Fruit fly (Drosophila melanogaster) whole organism, embryonic: ENCODE data around the gene Bug22.

Source experiments
- Abd-B ChIP-seq: fragments of 200-800 bp; sonication (Bioruptor generic); optimal IDR thresholded peaks from 2 replicates; lab custom pipeline; 2018; ENCODE audit warnings: missing biosample characterization, mild to moderate bottlenecking, missing genetic modification characterization, moderate library complexity
- Atf6 ChIP-seq: fragments of 200-800 bp; sonication (Bioruptor generic); IDR thresholded peaks from 2 replicates; pipeline ENCODE4 v1.3.6; 2022; ENCODE audit warnings: missing biosample characterization, missing genetic modification characterization
- Bdp1 ChIP-seq: fragments of 200-800 bp; sonication (Bioruptor generic); optimal IDR thresholded peaks from 3 replicates; lab custom pipeline; 2016; ENCODE audit warnings: missing biosample characterization, missing genetic modification characterization
- C15 ChIP-seq: fragments of 200-800 bp; sonication (Bioruptor generic); IDR thresholded peaks from 3 replicates; pipeline ENCODE4 v1.3.6; 2022; ENCODE audit warnings: missing biosample characterization, missing genetic modification characterization
- CG10209 ChIP-seq: fragments of 200-800 bp; sonication (Bioruptor generic); optimal IDR thresholded peaks from 3 replicates; lab custom pipeline; 2017; ENCODE audit warnings: missing biosample characterization, mild to moderate bottlenecking, missing genetic modification characterization, missing genetic modification reagents
- CG10431 ChIP-seq: fragments of 200-800 bp; sonication (Bioruptor generic); optimal IDR thresholded peaks from 3 replicates; lab custom pipeline; 2018; ENCODE audit warnings: missing biosample characterization, mild to moderate bottlenecking, missing genetic modification characterization
- CG11093 ChIP-seq: fragments of 200-800 bp; sonication (Bioruptor generic); IDR thresholded peaks from 3 replicates; pipeline ENCODE4 v1.3.6; 2022; ENCODE audit warnings: missing biosample characterization, missing genetic modification characterization
- CG11723 ChIP-seq: fragments of 200-800 bp; sonication (Bioruptor generic); optimal IDR thresholded peaks from 2 replicates; lab custom pipeline; 2017; ENCODE audit warnings: missing biosample characterization, mild to moderate bottlenecking, missing genetic modification characterization
- CG12299 ChIP-seq: fragments of 200-800 bp; sonication (Bioruptor generic); optimal IDR thresholded peaks from 2 replicates; lab custom pipeline; 2018; ENCODE audit warnings: missing biosample characterization, mild to moderate bottlenecking, missing genetic modification characterization
- CG12744 ChIP-seq: fragments of 200-800 bp; sonication (Bioruptor generic); optimal IDR thresholded peaks from 2 replicates; lab custom pipeline; 2016; ENCODE audit warnings: missing biosample characterization, missing genetic modification characterization
- CG15011 ChIP-seq: fragments of 200-800 bp; sonication (Bioruptor generic); optimal IDR thresholded peaks from 3 replicates; lab custom pipeline; 2018; ENCODE audit warnings: missing biosample characterization, mild to moderate bottlenecking, missing genetic modification characterization
- CG16813 ChIP-seq: fragments of 200-800 bp; sonication (Bioruptor generic); IDR thresholded peaks from 3 replicates; pipeline ENCODE4 v1.3.6; 2022; ENCODE audit warnings: missing biosample characterization, missing genetic modification characterization; ENCODE audit not compliant: partially characterized antibody
- CG17328 ChIP-seq: fragments of 200-800 bp; sonication (Bioruptor generic); IDR thresholded peaks from 2 replicates; pipeline ENCODE4 v1.3.6; 2022; ENCODE audit warnings: missing biosample characterization, missing genetic modification characterization
- CG17912 ChIP-seq: fragments of 200-800 bp; sonication (Bioruptor generic); optimal IDR thresholded peaks from 2 replicates; lab custom pipeline; 2018; ENCODE audit warnings: missing biosample characterization, mild to moderate bottlenecking, missing genetic modification characterization
- CG18011 ChIP-seq: fragments of 200-800 bp; sonication (Bioruptor generic); optimal IDR thresholded peaks from 2 replicates; lab custom pipeline; 2017; ENCODE audit warnings: missing biosample characterization, missing genetic modification characterization, mild to moderate bottlenecking, moderate library complexity, missing genotype
- CG18262 ChIP-seq: fragments of 200-800 bp; optimal IDR thresholded peaks from 3 replicates; lab custom pipeline; 2019; ENCODE audit warnings: missing biosample characterization, mild to moderate bottlenecking, missing genetic modification characterization, moderate library complexity
- CG2889 ChIP-seq: fragments of 200-800 bp; sonication (Bioruptor generic); IDR thresholded peaks from 3 replicates; pipeline ENCODE4 v1.3.6; 2022; ENCODE audit warnings: missing biosample characterization, missing genetic modification characterization
- CG30403 ChIP-seq: fragments of 200-800 bp; sonication (Bioruptor generic); optimal IDR thresholded peaks from 3 replicates; lab custom pipeline; 2016; ENCODE audit warnings: missing biosample characterization, missing genetic modification characterization
- CG33557 ChIP-seq: fragments of 200-800 bp; sonication (Bioruptor generic); optimal IDR thresholded peaks from 2 replicates; lab custom pipeline; 2019; ENCODE audit warnings: missing biosample characterization, mild to moderate bottlenecking, missing genetic modification characterization, moderate library complexity
- CG4404 ChIP-seq: fragments of 200-800 bp; sonication (Bioruptor generic); IDR thresholded peaks from 2 replicates; pipeline ENCODE4 v1.3.6; 2022; ENCODE audit warnings: missing biosample characterization, missing genetic modification characterization
- CG4730 ChIP-seq: fragments of 200-800 bp; sonication (Bioruptor generic); IDR thresholded peaks from 2 replicates; pipeline ENCODE4 v1.3.6; 2022; ENCODE audit warnings: missing biosample characterization, missing genetic modification characterization
- CG4820 ChIP-seq: fragments of 200-800 bp; sonication (Bioruptor generic); optimal IDR thresholded peaks from 3 replicates; lab custom pipeline; 2016; ENCODE audit warnings: missing biosample characterization, missing genetic modification characterization
- CG7357 ChIP-seq: fragments of 200-800 bp; sonication (Bioruptor generic); IDR thresholded peaks from 3 replicates; pipeline ENCODE4 v1.3.6; 2022; ENCODE audit warnings: missing biosample characterization, missing genetic modification characterization
- CG7372 ChIP-seq: fragments of 200-800 bp; sonication (Bioruptor generic); IDR thresholded peaks from 2 replicates; pipeline ENCODE4 v1.3.6; 2022; ENCODE audit warnings: missing biosample characterization, missing genetic modification characterization
- CG8281 ChIP-seq: fragments of 200-800 bp; sonication (Bioruptor generic); optimal IDR thresholded peaks from 2 replicates; lab custom pipeline; 2018; ENCODE audit warnings: missing biosample characterization, mild to moderate bottlenecking, missing genetic modification characterization, moderate library complexity
- Dll ChIP-seq: fragments of 200-800 bp; sonication (Bioruptor generic); IDR thresholded peaks from 4 replicates; pipeline ENCODE4 v1.3.6; 2022; ENCODE audit warnings: missing biosample characterization, missing genetic modification characterization; ENCODE audit not compliant: partially characterized antibody
- E2f2 ChIP-seq: fragments of 200-800 bp; sonication (Bioruptor generic); IDR thresholded peaks from 2 replicates; pipeline ENCODE4 v1.3.6; 2022; ENCODE audit warnings: missing biosample characterization, missing genetic modification characterization
- Hr39 ChIP-seq: fragments of >200 bp; optimal IDR thresholded peaks from 2 replicates; lab custom pipeline; 2017
- Kr ChIP-seq: fragments of 200-800 bp; sonication (Bioruptor generic); optimal IDR thresholded peaks from 2 replicates; lab custom pipeline; 2017; ENCODE audit warnings: missing biosample characterization, mild to moderate bottlenecking, missing genetic modification characterization
- Lpt ChIP-seq: fragments of >200 bp; optimal IDR thresholded peaks from 2 replicates; lab custom pipeline; 2018; ENCODE audit warnings: missing biosample characterization, missing genetic modification characterization
- Myb ChIP-seq: fragments of 200-800 bp; sonication (Bioruptor generic); optimal IDR thresholded peaks from 2 replicates; lab custom pipeline; 2016; ENCODE audit warnings: missing biosample characterization, missing genetic modification characterization
- Oli ChIP-seq: fragments of 200-800 bp; sonication (Bioruptor generic); optimal IDR thresholded peaks from 2 replicates; lab custom pipeline; 2018; ENCODE audit warnings: missing biosample characterization, mild to moderate bottlenecking, missing genetic modification characterization, moderate library complexity
- Ptx1 ChIP-seq: fragments of 200-800 bp; sonication (Bioruptor generic); IDR thresholded peaks from 2 replicates; pipeline ENCODE4 v1.3.6; 2022; ENCODE audit warnings: missing biosample characterization, missing genetic modification characterization
- Taf1 ChIP-seq: fragments of 200-800 bp; sonication (Bioruptor generic); IDR thresholded peaks from 2 replicates; pipeline ENCODE4 v1.3.6; 2022; ENCODE audit warnings: missing biosample characterization, missing genetic modification characterization
- cg ChIP-seq: fragments of 200-800 bp; sonication (Bioruptor generic); optimal IDR thresholded peaks from 3 replicates; lab custom pipeline; 2019; ENCODE audit warnings: missing biosample characterization, mild to moderate bottlenecking, missing genetic modification characterization, moderate library complexity
- chinmo ChIP-seq: fragments of 200-800 bp; sonication (Bioruptor generic); IDR thresholded peaks from 4 replicates; pipeline ENCODE4 v1.3.6; 2022; ENCODE audit warnings: missing biosample characterization, missing genetic modification characterization; ENCODE audit not compliant: partially characterized antibody
- exex ChIP-seq: fragments of 200-800 bp; sonication (Bioruptor generic); optimal IDR thresholded peaks from 4 replicates; lab custom pipeline; 2018; ENCODE audit warnings: missing biosample characterization, mild to moderate bottlenecking, missing genetic modification characterization, moderate library complexity
- fru ChIP-seq: fragments of >200 bp; optimal IDR thresholded peaks from 2 replicates; lab custom pipeline; 2017
- gce ChIP-seq: fragments of 200-800 bp; sonication (Bioruptor generic); IDR thresholded peaks from 3 replicates; pipeline ENCODE4 v1.3.6; 2022; ENCODE audit warnings: missing biosample characterization, missing genetic modification characterization
- gro ChIP-seq: fragments of 200-800 bp; sonication (Bioruptor generic); optimal IDR thresholded peaks from 2 replicates; lab custom pipeline; 2016; ENCODE audit warnings: missing biosample characterization, missing genetic modification characterization
- gsb-n ChIP-seq: fragments of 200-800 bp; sonication (Bioruptor generic); optimal IDR thresholded peaks from 3 replicates; lab custom pipeline; 2018; ENCODE audit warnings: missing biosample characterization, mild to moderate bottlenecking, missing genetic modification characterization
- insv ChIP-seq, 2 experiments: fragments of 200-800 bp; sonication (Bioruptor generic); optimal IDR thresholded peaks; 3 replicates each; lab custom pipeline; 2016 to 2018; ENCODE audit warnings: missing biosample characterization in 2 of 2, missing genetic modification characterization in 2 of 2
- nerfin-2 ChIP-seq: fragments of 200-800 bp; sonication (Bioruptor generic); IDR thresholded peaks from 2 replicates; pipeline ENCODE4 v1.3.6; 2022; ENCODE audit warnings: missing biosample characterization, missing genetic modification characterization; ENCODE audit not compliant: partially characterized antibody
- nmo ChIP-seq: fragments of 200-800 bp; sonication (Bioruptor generic); optimal IDR thresholded peaks from 2 replicates; lab custom pipeline; 2018; ENCODE audit warnings: missing biosample characterization, mild to moderate bottlenecking, missing genetic modification characterization, moderate library complexity
- pb ChIP-seq: fragments of 200-800 bp; sonication (Bioruptor generic); optimal IDR thresholded peaks from 3 replicates; lab custom pipeline; 2016; ENCODE audit warnings: missing biosample characterization, missing genetic modification characterization
- pita ChIP-seq: fragments of 200-800 bp; sonication (Bioruptor generic); optimal IDR thresholded peaks from 2 replicates; lab custom pipeline; 2017; ENCODE audit warnings: missing biosample characterization, mild to moderate bottlenecking, missing genetic modification characterization
- psq ChIP-seq: fragments of 200-800 bp; sonication (Bioruptor generic); optimal IDR thresholded peaks from 2 replicates; lab custom pipeline; 2017; ENCODE audit warnings: missing biosample characterization, missing genetic modification characterization
- run ChIP-seq: fragments of 200-800 bp; sonication (Bioruptor generic); optimal IDR thresholded peaks from 3 replicates; lab custom pipeline; 2018; ENCODE audit warnings: missing biosample characterization, mild to moderate bottlenecking, missing genetic modification characterization
- sima ChIP-seq: fragments of 200-800 bp; sonication (Bioruptor generic); optimal IDR thresholded peaks from 2 replicates; lab custom pipeline; 2016; ENCODE audit warnings: missing biosample characterization, missing genetic modification characterization
- stwl ChIP-seq: fragments of 200-800 bp; sonication (Bioruptor generic); optimal IDR thresholded peaks from 3 replicates; lab custom pipeline; 2018; ENCODE audit warnings: missing biosample characterization, mild to moderate bottlenecking, missing genetic modification characterization, moderate library complexity
- zf30C ChIP-seq: fragments of 200-800 bp; sonication (Bioruptor generic); optimal IDR thresholded peaks from 3 replicates; lab custom pipeline; 2018; ENCODE audit warnings: missing biosample characterization, mild to moderate bottlenecking, missing genetic modification characterization

Gene Bug22

DNA sequence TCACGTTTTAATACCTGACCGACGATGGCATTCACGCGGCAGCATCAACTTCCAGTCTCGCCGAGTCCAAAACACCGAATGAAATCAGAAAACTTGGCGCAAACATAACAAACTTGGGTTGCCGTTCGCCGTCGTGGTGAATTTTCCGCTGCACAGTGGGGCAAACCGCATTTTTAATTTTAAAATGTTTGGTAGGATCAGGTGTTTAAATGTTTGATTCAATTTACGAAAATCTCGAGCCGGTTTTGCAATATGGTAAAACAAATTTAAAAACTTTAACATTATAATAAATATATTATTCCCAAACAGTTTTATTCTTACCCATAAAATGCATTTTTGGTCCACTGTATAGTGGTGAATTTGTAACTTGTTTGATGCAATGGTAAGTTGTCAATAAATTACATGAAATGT, 43.6 kb upstream of the Bug22 start, which contains the start of gene RluA-1 (continued):
- TF ChIP-seq CG2889 (GFP tag; lab: Robert Waterston, UW) (peak; percentile 98), Oli (tag; lab: Kevin White, UChicago) (peak; percentile 100), zf30C (peak; percentile 38), sima (GFP tag; lab: Kevin White, UChicago) (peak; percentile 52), CG18011 (GFP tag; lab: Kevin White, UChicago) (peak; percentile 92), CG8281 (tag; lab: Kevin White, UChicago) (peak; percentile 97), nerfin-2 (no peak; the same call in none of the 2 replicates), CG17328 (GFP tag; lab: Robert Waterston, UW) (peak; percentile 100), insv (GFP tag; optimal IDR thresholded peaks at IDR 0.05; lab: Kevin White, UChicago) (peak; percentile 41 to 82), CG18262 (tag; lab: Kevin White, UChicago) (peak; percentile 100), CG12299 (tag; lab: Kevin White, UChicago) (peak; percentile 99), CG4730 (GFP tag; lab: Robert Waterston, UW) (peak; percentile 99), gsb-n (peak; percentile 100), CG10209 (GFP tag; lab: Kevin White, UChicago) (peak; percentile 99), CG4820 (GFP tag; lab: Kevin White, UChicago) (peak; percentile 99), exex (tag; lab: Kevin White, UChicago) (peak; percentile 92), stwl (tag; lab: Kevin White, UChicago) (peak; percentile 98), cg (GFP tag; lab: Kevin White, UChicago) (no peak), Dll (GFP tag; lab: Robert Waterston, UW) (peak; percentile 61; the same call in 3 of the 4 replicates), Taf1 (GFP tag; lab: Robert Waterston, UW) (peak; percentile 93), E2f2 (GFP tag; lab: Robert Waterston, UW) (peak; percentile 94), Hr39 (lab: Kevin White, UChicago) (no peak), CG10431 (GFP tag; lab: Kevin White, UChicago) (peak; percentile 99), CG16813 (GFP tag; lab: Robert Waterston, UW) (no peak; the same call in none of the 3 replicates), Ptx1 (GFP tag; lab: Robert Waterston, UW) (peak; percentile 99), CG4404 (peak; percentile 98), Lpt (no peak), CG12744 (peak; percentile 93), gro (GFP tag; lab: Kevin White, UChicago) (peak; percentile 94), pb (GFP tag; lab: Kevin White, UChicago) (peak; percentile 71), Kr (GFP tag; lab: Kevin White, UChicago) (peak; percentile 92), pita (GFP tag; lab: Kevin White, UChicago) (no peak), gce (GFP tag; lab: Robert Waterston, UW) (peak; percentile 100), fru (no peak), CG11723 (GFP tag; lab: Kevin White, UChicago) (peak; percentile 99), run (tag; lab: Kevin White, UChicago) (peak; percentile 99), Myb (GFP tag; lab: Kevin White, UChicago) (peak; percentile 70), CG11093 (peak; percentile 99), Atf6 (GFP tag; lab: Robert Waterston, UW) (peak; percentile 97), psq (GFP tag; lab: Kevin White, UChicago) (peak; percentile 96), CG7357 (GFP tag; lab: Robert Waterston, UW) (peak; percentile 97), CG30403 (peak; percentile 99), Abd-B (GFP tag; lab: Kevin White, UChicago) (peak; percentile 97), chinmo (GFP tag; lab: Robert Waterston, UW) (peak; percentile 73; the same call in 2 of the 4 replicates), nmo (peak; percentile 100), C15 (GFP tag; lab: Robert Waterston, UW) (peak; percentile 96), CG17912 (GFP tag; lab: Kevin White, UChicago) (peak; percentile 98), CG15011 (GFP tag; lab: Kevin White, UChicago) (peak; percentile 98), CG7372 (GFP tag; lab: Robert Waterston, UW) (peak; percentile 98), Bdp1 (GFP tag; lab: Kevin White, UChicago) (peak; percentile 92), CG33557 (GFP tag; lab: Kevin White, UChicago) (peak; percentile 99)
